Worm (Caenorhabditis elegans) whole organism, L1 larva: ENCODE results near the gene acy-4.
A peak's percentile ranks its signal among the peaks of the same experiment; 100 is the strongest.

Experiments
- C16A3.4 ChIP-seq: fragments of 150-350 bp; optimal IDR thresholded peaks from 2 replicates; lab custom pipeline; 2014; ENCODE audit warnings: missing biosample characterization, missing genetic modification characterization
- fkh-10 ChIP-seq: sonication (generic microtip); optimal IDR thresholded peaks from 2 replicates; lab custom pipeline; 2017; ENCODE audit warnings: missing biosample characterization, missing genetic modification reagents, missing genetic modification characterization
- jun-1 ChIP-seq: fragments of 150-350 bp; optimal IDR thresholded peaks from 2 replicates; lab custom pipeline; 2014; ENCODE audit warnings: missing biosample characterization, missing genetic modification reagents, missing genetic modification characterization
- skn-1 ChIP-seq: fragments of 150-350 bp; optimal IDR thresholded peaks from 2 replicates; lab custom pipeline; 2014; ENCODE audit warnings: missing biosample characterization, missing genetic modification characterization
- snu-23 ChIP-seq: sonication (generic microtip); optimal IDR thresholded peaks from 2 replicates; lab custom pipeline; 2016; ENCODE audit warnings: missing genetic modification characterization, missing compliant biosample characterization
- vab-15 ChIP-seq: sonication (generic microtip); optimal IDR thresholded peaks from 2 replicates; lab custom pipeline; 2017; ENCODE audit warnings: missing genotype, mild to moderate bottlenecking, missing genetic modification characterization, missing compliant biosample characterization

DNA sequence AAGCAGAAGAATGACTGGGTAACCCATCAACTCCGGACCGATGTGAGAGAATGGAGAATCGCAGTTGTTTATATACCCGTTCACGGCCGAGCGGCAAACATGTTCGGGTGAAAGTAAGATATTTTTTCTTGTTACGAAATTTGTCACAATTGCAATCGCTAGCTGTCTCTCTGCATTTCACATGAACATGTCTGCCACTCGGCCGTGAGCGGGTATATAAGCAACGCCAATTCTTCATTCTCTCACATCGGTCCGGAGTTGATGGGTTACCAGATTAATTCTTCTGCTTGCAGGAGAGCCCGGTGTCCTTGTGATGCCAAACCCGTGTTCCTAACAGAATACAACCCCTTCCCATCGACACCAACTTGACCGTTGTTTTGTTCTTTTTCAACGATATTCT lies 43.6 kb downstream of the acy-4 start:
- TF ChIP-seq C16A3.4 (no peak), snu-23 (GFP tag; lab: Kevin White, UChicago) (no peak), vab-15 (tag; lab: Kevin White, UChicago) (no peak), skn-1 (tag; lab: Kevin White, UChicago) (peak; percentile 48), fkh-10 (GFP tag; lab: Kevin White, UChicago) (no peak), jun-1 (tag; lab: Kevin White, UChicago) (no peak)
